Worm (Caenorhabditis elegans): ENCODE measurements around the gene Y67A10A.7.

DNA sequence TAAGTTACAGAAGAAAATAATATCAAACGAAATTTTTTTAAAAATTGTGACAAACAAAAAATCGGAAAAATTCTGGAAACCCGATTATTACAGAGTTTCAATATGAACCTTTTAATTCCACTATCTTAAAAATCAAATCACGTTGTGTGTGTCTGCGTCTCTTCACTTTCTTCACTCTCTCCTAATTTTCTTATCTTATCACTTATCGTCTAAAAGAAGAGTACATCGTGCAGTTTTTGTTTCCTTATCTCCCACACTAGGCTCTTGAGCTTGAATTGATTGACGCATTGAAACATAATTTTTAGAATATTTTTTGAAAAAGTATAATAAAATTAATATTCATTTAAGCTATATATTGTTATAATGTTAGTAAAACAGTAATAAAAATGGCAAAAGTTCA, 40.3 kb downstream of the Y67A10A.7 start:
- TF ChIP-seq madf-10 (tag; optimal IDR thresholded peaks at IDR 0.05): peak; percentile 28
- no peak for TF ChIP-seq B0336.3 (GFP tag; IDR thresholded peaks at IDR 0.05)
- TF ChIP-seq tbx-9 (tag; optimal IDR thresholded peaks at IDR 0.05; ENCODE audit: borderline replicate concordance): no peak
- TF ChIP-seq cebp-2 (GFP tag; IDR thresholded peaks at IDR 0.05): no peak
- TF ChIP-seq zfh-2 (GFP tag; conservative IDR thresholded peaks at IDR 0.05): no peak
- no peak for TF ChIP-seq unc-130 (GFP tag; optimal IDR thresholded peaks at IDR 0.05)
- peak; percentile 2 for TF ChIP-seq tlf-1 (GFP tag; optimal IDR thresholded peaks at IDR 0.05)
- TF ChIP-seq K11D2.4 (GFP tag; IDR thresholded peaks at IDR 0.05): no peak
- no peak for TF ChIP-seq ets-4 (GFP tag; optimal IDR thresholded peaks at IDR 0.05)
- TF ChIP-seq bed-1 (GFP tag; IDR thresholded peaks at IDR 0.05): no peak
- no peak for TF ChIP-seq nfya-1 (tag; optimal IDR thresholded peaks at IDR 0.05; ENCODE audit: borderline replicate concordance, insufficient read depth)
- TF ChIP-seq nhr-80 (tag; optimal IDR thresholded peaks at IDR 0.05): peak; percentile 86
- TF ChIP-seq mes-4 (tag; optimal IDR thresholded peaks at IDR 0.05): no peak
- TF ChIP-seq bed-2 (GFP tag; IDR thresholded peaks at IDR 0.05): no peak
